Worm (Caenorhabditis elegans): ENCODE data around the gene ard-1.

The ard-1 gene

ce11 chrIV:11082789-11083235 is 48.3 kb upstream of the ard-1 start (continued):
- TF ChIP-seq nhr-80 (tag; optimal IDR thresholded peaks at IDR 0.05) (peak; percentile 75), athp-1 (tag; optimal IDR thresholded peaks at IDR 0.05) (peak; percentile 85), F52B5.7 (tag; optimal IDR thresholded peaks at IDR 0.05) (peak; percentile 11)

- TF ChIP-seq tbx-9 (tag; optimal IDR thresholded peaks at IDR 0.05; ENCODE audit: borderline replicate concordance) (no peak), B0019.2 (GFP tag; conservative IDR thresholded peaks at IDR 0.05) (0 out of 2 replicates have a peak, but pooled peaks have one; percentile 5), B0336.3 (GFP tag; IDR thresholded peaks at IDR 0.05) (no peak), lsl-1 (GFP tag; optimal IDR thresholded peaks at IDR 0.05) (peak; percentile 80), C17E4.6 (GFP tag; IDR thresholded peaks at IDR 0.05) (peak; percentile 55; the same call in 1 of the 2 replicates), efl-1 (GFP tag; optimal IDR thresholded peaks at IDR 0.05) (peak; percentile 93), madf-3 (GFP tag; IDR thresholded peaks at IDR 0.05) (0 out of 2 replicates have a peak, but pooled peaks have one; percentile 45), snpc-4 (GFP tag; optimal IDR thresholded peaks at IDR 0.05) (no peak), snpc-4 (tag; optimal IDR thresholded peaks at IDR 0.05) (peak in 1 of 4 experiments; percentile 57), D2030.7 (GFP tag; IDR thresholded peaks at IDR 0.05) (peak; percentile 62), F49E8.2 (tag; optimal IDR thresholded peaks at IDR 0.05; ENCODE audit: insufficient read depth) (peak; percentile 57), ekl-4 (GFP tag; IDR thresholded peaks at IDR 0.05) (0 out of 2 replicates have a peak, but pooled peaks have one; percentile 15), madf-8 (GFP tag; conservative IDR thresholded peaks at IDR 0.05) (peak; percentile 81), ztf-26 (tag; optimal IDR thresholded peaks at IDR 0.05) (no peak), rec-8 (tag; optimal IDR thresholded peaks at IDR 0.05) (no peak), hsf-1 (GFP tag; IDR thresholded peaks at IDR 0.05) (peak; percentile 75; the same call in 1 of the 2 replicates), Y53F4B.3 (GFP tag; IDR thresholded peaks at IDR 0.05) (0 out of 2 replicates have a peak, but pooled peaks have one; percentile 6), mes-4 (tag; optimal IDR thresholded peaks at IDR 0.05) (no peak), F33H1.4 (GFP tag; IDR thresholded peaks at IDR 0.05) (peak; percentile 69), nfya-2 (GFP tag; IDR thresholded peaks at IDR 0.05) (no peak), unc-130 (GFP tag; optimal IDR thresholded peaks at IDR 0.05) (peak; percentile 22), hlh-26 (GFP tag; conservative IDR thresholded peaks at IDR 0.05) (no peak), snpc-1.1 (tag; optimal IDR thresholded peaks at IDR 0.05; ENCODE audit: insufficient read depth) (peak; percentile 15), attf-5 (GFP tag; optimal IDR thresholded peaks at IDR 0.05) (no peak), F22D6.2 (tag; optimal IDR thresholded peaks at IDR 0.05) (no peak), madf-6 (GFP tag; IDR thresholded peaks at IDR 0.05) (peak; percentile 94), tlf-1 (GFP tag; optimal IDR thresholded peaks at IDR 0.05) (peak; percentile 27), lin-54 (GFP tag; optimal IDR thresholded peaks at IDR 0.05) (peak; percentile 27), dpl-1 (GFP tag; optimal IDR thresholded peaks at IDR 0.05) (peak; percentile 62), pbrm-1 (GFP tag; IDR thresholded peaks at IDR 0.05) (peak; percentile 21; the same call in 1 of the 2 replicates), bed-1 (GFP tag; IDR thresholded peaks at IDR 0.05) (no peak), athp-1 (tag; optimal IDR thresholded peaks at IDR 0.05) (no peak), ceh-91 (GFP tag; IDR thresholded peaks at IDR 0.05) (peak; percentile 70), xnd-1 (tag; optimal IDR thresholded peaks at IDR 0.05) (peak; percentile 60)
These were observed 47.5 kb upstream of the ard-1 start, which contains the start of gene klc-1 for ce11 chrIV:11083609-11084008. klc-1 (plus strand) TSS chrIV:11083735.

- TF ChIP-seq hrde-1 (tag; optimal IDR thresholded peaks at IDR 0.05; ENCODE audit: borderline replicate concordance) (no peak), cebp-2 (GFP tag; IDR thresholded peaks at IDR 0.05) (no peak), snpc-1.3 (tag; optimal IDR thresholded peaks at IDR 0.05; ENCODE audit: insufficient read depth) (no peak), ekl-4 (GFP tag; IDR thresholded peaks at IDR 0.05) (no peak)
These were observed 41.6 kb upstream of the ard-1 start, which contains the start of gene M7.7 for ce11 chrIV:11089527-11089926. M7.7 (plus strand) TSS chrIV:11089827.

Measured in whole organism, young adult.